Worm (Caenorhabditis elegans) whole organism, L3 larva: Measurements from ENCODE around the gene K01D12.7.

Experiments
- aly-2 ChIP-seq: fragments of 150-350 bp; optimal IDR thresholded peaks from 2 replicates; lab custom pipeline; 2014; ENCODE audit warnings: missing biosample characterization, missing genetic modification characterization
- fos-1 ChIP-seq: fragments of 150-350 bp; optimal IDR thresholded peaks from 2 replicates; lab custom pipeline; 2014; ENCODE audit warnings: missing biosample characterization, missing genetic modification characterization
- lin-15B ChIP-seq: fragments of 150-350 bp; optimal IDR thresholded peaks from 2 replicates; lab custom pipeline; 2014; ENCODE audit warnings: missing biosample characterization, missing genetic modification characterization
- lin-39 ChIP-seq: fragments of 150-350 bp; optimal IDR thresholded peaks from 2 replicates; lab custom pipeline; 2018; ENCODE audit warnings: missing biosample characterization, missing genetic modification reagents, missing genetic modification characterization
- ztf-11 ChIP-seq: fragments of 150-350 bp; optimal IDR thresholded peaks from 2 replicates; lab custom pipeline; 2014; ENCODE audit warnings: missing biosample characterization, missing genetic modification characterization

DNA sequence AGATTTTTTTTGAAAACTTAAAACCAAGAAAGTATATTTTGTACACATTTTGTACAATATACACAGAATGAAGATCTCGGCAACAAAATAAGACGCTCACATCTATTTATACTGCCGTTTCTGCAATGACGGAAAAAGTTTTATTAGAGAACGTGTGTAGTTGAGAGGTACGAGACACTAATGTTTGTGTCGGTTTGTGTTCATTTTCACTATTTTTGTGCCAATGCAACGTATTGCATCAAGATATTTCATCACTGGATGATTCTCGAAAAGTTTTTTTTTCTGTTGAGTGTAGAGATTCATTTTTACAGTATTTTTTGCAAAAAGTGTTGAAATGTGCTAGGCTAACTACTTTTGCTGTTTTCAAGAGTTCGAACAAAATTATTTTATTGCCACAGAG lies 7.7 kb upstream of the K01D12.7 start:
- TF ChIP-seq aly-2 (tag; lab: Kevin White, UChicago) (no peak), fos-1 (tag; lab: Kevin White, UChicago) (no peak), lin-15B (tag; lab: Kevin White, UChicago) (no peak), ztf-11 (tag; lab: Kevin White, UChicago) (no peak), lin-39 (tag; lab: Kevin White, UChicago) (no peak)
